Fruit fly (Drosophila melanogaster) whole organism, adult: Measurements from ENCODE around the gene Mst89B.
A peak's percentile ranks its signal among the peaks of the same experiment; 100 is the strongest.

Source experiments
- CG11617 ChIP-seq: fragments of 200-800 bp; sonication (Bioruptor generic); optimal IDR thresholded peaks from 2 replicates; lab custom pipeline; 2017; ENCODE audit warnings: mild to moderate bottlenecking, missing biosample characterization, missing genetic modification reagents, missing genetic modification characterization
- CG12768 ChIP-seq: fragments of 200-800 bp; sonication (Bioruptor generic); optimal IDR thresholded peaks from 2 replicates; lab custom pipeline; 2017; ENCODE audit warnings: missing biosample characterization, missing genetic modification characterization, mild to moderate bottlenecking, moderate library complexity, missing genetic modification reagents
- CG14711 ChIP-seq: fragments of 200-800 bp; sonication (Bioruptor generic); optimal IDR thresholded peaks from 2 replicates; lab custom pipeline; 2018; ENCODE audit warnings: missing biosample characterization, mild to moderate bottlenecking, missing genetic modification characterization, moderate library complexity
- CG1620 ChIP-seq: fragments of 200-800 bp; sonication (Bioruptor generic); optimal IDR thresholded peaks from 2 replicates; lab custom pipeline; 2016; ENCODE audit warnings: missing biosample characterization, missing genetic modification characterization
- CG33017 ChIP-seq: fragments of 200-800 bp; sonication (Bioruptor generic); optimal IDR thresholded peaks from 2 replicates; lab custom pipeline; 2018; ENCODE audit warnings: missing biosample characterization, mild to moderate bottlenecking, missing genetic modification characterization, moderate library complexity
- CG5204 ChIP-seq: fragments of 200-800 bp; sonication (Bioruptor generic); optimal IDR thresholded peaks from 2 replicates; lab custom pipeline; 2016; ENCODE audit warnings: missing biosample characterization, missing genetic modification characterization
- CG7045 ChIP-seq: fragments of 200-800 bp; sonication (Bioruptor generic); optimal IDR thresholded peaks from 2 replicates; lab custom pipeline; 2017; ENCODE audit warnings: missing biosample characterization, mild to moderate bottlenecking, missing genetic modification characterization
- CG7101 ChIP-seq: fragments of 200-800 bp; sonication (Bioruptor generic); optimal IDR thresholded peaks from 2 replicates; lab custom pipeline; 2018; ENCODE audit warnings: missing biosample characterization, mild to moderate bottlenecking, missing genetic modification characterization, moderate library complexity
- Clk ChIP-seq: fragments of 200-800 bp; sonication (Bioruptor generic); optimal IDR thresholded peaks from 2 replicates; lab custom pipeline; 2017; ENCODE audit warnings: missing biosample characterization, missing genetic modification characterization
- Crg-1 ChIP-seq: fragments of 200-800 bp; sonication (Bioruptor generic); optimal IDR thresholded peaks from 2 replicates; lab custom pipeline; 2016; ENCODE audit warnings: missing biosample characterization, missing genetic modification characterization
- Hr96 ChIP-seq: fragments of 200-800 bp; sonication (Bioruptor generic); optimal IDR thresholded peaks from 2 replicates; lab custom pipeline; 2016; ENCODE audit warnings: missing biosample characterization, missing genetic modification characterization
- Mnt ChIP-seq: fragments of 200-800 bp; sonication (Bioruptor generic); optimal IDR thresholded peaks from 2 replicates; lab custom pipeline; 2016; ENCODE audit warnings: missing biosample characterization, mild to moderate bottlenecking, missing genetic modification characterization
- bab1 ChIP-seq: fragments of 200-800 bp; sonication (Bioruptor generic); optimal IDR thresholded peaks from 3 replicates; lab custom pipeline; 2019; ENCODE audit warnings: missing biosample characterization, mild to moderate bottlenecking, missing genetic modification characterization, moderate library complexity
- cic ChIP-seq: fragments of 200-800 bp; sonication (Bioruptor generic); optimal IDR thresholded peaks from 2 replicates; lab custom pipeline; 2017; ENCODE audit warnings: missing biosample characterization, mild to moderate bottlenecking, missing genetic modification characterization, moderate library complexity
- cnc ChIP-seq, 2 experiments: fragments of >200 bp; optimal IDR thresholded peaks; 2 replicates each; lab custom pipeline; 2017
- kay ChIP-seq: fragments of 200-800 bp; sonication (Bioruptor generic); peaks from one replicate; lab custom pipeline; 2016; ENCODE audit warnings: missing biosample characterization, missing genetic modification characterization, borderline replicate concordance
- ovo ChIP-seq: fragments of 200-800 bp; sonication (Bioruptor generic); optimal IDR thresholded peaks from 2 replicates; lab custom pipeline; 2016; ENCODE audit warnings: missing biosample characterization, missing genetic modification characterization
- pad ChIP-seq: fragments of 200-800 bp; sonication (Bioruptor generic); optimal IDR thresholded peaks from 3 replicates; lab custom pipeline; 2017; ENCODE audit warnings: missing biosample characterization, missing genetic modification characterization, mild to moderate bottlenecking, moderate library complexity, missing genetic modification reagents
- tj ChIP-seq: fragments of 200-800 bp; sonication (Bioruptor generic); optimal IDR thresholded peaks from 3 replicates; lab custom pipeline; 2017; ENCODE audit warnings: missing biosample characterization, mild to moderate bottlenecking, missing genetic modification characterization, moderate library complexity
- toe ChIP-seq: fragments of 200-800 bp; sonication (Bioruptor generic); optimal IDR thresholded peaks from 2 replicates; lab custom pipeline; 2016; ENCODE audit warnings: missing biosample characterization, missing genetic modification characterization

The Mst89B gene

dm6 chr3R:16295513-16296123 lies 28.8 kb downstream of the Mst89B start:
- TF ChIP-seq CG1620 (GFP tag; lab: Kevin White, UChicago), result no peak
- TF ChIP-seq Mnt, result no peak
- TF ChIP-seq ovo, result no peak

dm6 chr3R:16305185-16305989 lies 38.6 kb downstream of the Mst89B start, which contains the start of gene Zip89B:
Zip89B (plus strand) TSS chr3R:16305758.
- TF ChIP-seq Clk (GFP tag; lab: Kevin White, UChicago) (no peak), cnc (optimal IDR thresholded peaks at IDR 0.05; lab: Kevin White, UChicago) (no peak), pad (GFP tag; lab: Kevin White, UChicago) (no peak), kay (no peak), bab1 (GFP tag; lab: Kevin White, UChicago) (peak; percentile 0), cic (GFP tag; lab: Kevin White, UChicago) (peak; percentile 34), CG7045 (GFP tag; lab: Kevin White, UChicago) (no peak), CG12768 (GFP tag; lab: Kevin White, UChicago) (no peak), ovo (peak; percentile 93), CG11617 (GFP tag; lab: Kevin White, UChicago) (no peak), tj (GFP tag; lab: Kevin White, UChicago) (peak; percentile 89), CG5204 (GFP tag; lab: Kevin White, UChicago) (no peak), CG7101 (tag; lab: Kevin White, UChicago) (no peak), CG14711 (tag; lab: Kevin White, UChicago) (peak; percentile 76), Crg-1 (GFP tag; lab: Kevin White, UChicago) (peak; percentile 6), toe (no peak), CG1620 (GFP tag; lab: Kevin White, UChicago) (no peak), CG33017 (peak; percentile 36), Mnt (peak; percentile 7)

- TF ChIP-seq tj (GFP tag; lab: Kevin White, UChicago) (no peak), CG1620 (GFP tag; lab: Kevin White, UChicago) (no peak), cic (GFP tag; lab: Kevin White, UChicago) (no peak), cnc (optimal IDR thresholded peaks at IDR 0.05; lab: Kevin White, UChicago) (no peak), kay (no peak), ovo (no peak), Crg-1 (GFP tag; lab: Kevin White, UChicago) (no peak), CG12768 (GFP tag; lab: Kevin White, UChicago) (no peak), Hr96 (GFP tag; lab: Kevin White, UChicago) (no peak), toe (no peak)
Measured at dm6 chr3R:16308057-16308456, 41.2 kb downstream of the Mst89B start.

- TF ChIP-seq bab1 (GFP tag; lab: Kevin White, UChicago) (no peak), CG1620 (GFP tag; lab: Kevin White, UChicago) (no peak), CG7045 (GFP tag; lab: Kevin White, UChicago) (no peak), tj (GFP tag; lab: Kevin White, UChicago) (no peak), cic (GFP tag; lab: Kevin White, UChicago) (peak; percentile 20)
Measured at dm6 chr3R:16309302-16310080, 42.7 kb downstream of the Mst89B start.

- TF ChIP-seq Clk (GFP tag; lab: Kevin White, UChicago) (no peak), Hr96 (GFP tag; lab: Kevin White, UChicago) (no peak), toe (no peak), Crg-1 (GFP tag; lab: Kevin White, UChicago) (no peak), CG33017 (no peak), CG1620 (GFP tag; lab: Kevin White, UChicago) (no peak), CG14711 (tag; lab: Kevin White, UChicago) (no peak), CG5204 (GFP tag; lab: Kevin White, UChicago) (no peak), CG7045 (GFP tag; lab: Kevin White, UChicago) (no peak), pad (GFP tag; lab: Kevin White, UChicago) (no peak), kay (no peak), ovo (no peak), bab1 (GFP tag; lab: Kevin White, UChicago) (no peak)
Measured at dm6 chr3R:16310081-16310493, 43.3 kb downstream of the Mst89B start.

- TF ChIP-seq CG1620 (GFP tag; lab: Kevin White, UChicago), result no peak
- no peak for TF ChIP-seq CG11617 (GFP tag; lab: Kevin White, UChicago)
- TF ChIP-seq CG33017, result no peak
- TF ChIP-seq CG5204 (GFP tag; lab: Kevin White, UChicago), result no peak
- TF ChIP-seq tj (GFP tag; lab: Kevin White, UChicago), result no peak
- no peak for TF ChIP-seq CG12768 (GFP tag; lab: Kevin White, UChicago)
- no peak for TF ChIP-seq cnc (optimal IDR thresholded peaks at IDR 0.05; lab: Kevin White, UChicago)
- no peak for TF ChIP-seq CG14711 (tag; lab: Kevin White, UChicago)
- TF ChIP-seq Clk (GFP tag; lab: Kevin White, UChicago), result no peak
- TF ChIP-seq cic (GFP tag; lab: Kevin White, UChicago), result no peak
Measured at dm6 chr3R:16316747-16317146, 49.9 kb downstream of the Mst89B start.
